Fruit fly (Drosophila melanogaster): ENCODE data around the gene CG43063.

The CG43063 gene

dm6 chr3R:13117711-13118110 lies 31.7 kb downstream of the CG43063 start:
- TF ChIP-seq ovo (GFP tag; optimal IDR thresholded peaks at IDR 0.05) = no peak
- TF ChIP-seq CG12768 (GFP tag; optimal IDR thresholded peaks at IDR 0.05) = no peak
- no peak for TF ChIP-seq cic (GFP tag; optimal IDR thresholded peaks at IDR 0.05)
- TF ChIP-seq CG11617 (GFP tag; optimal IDR thresholded peaks at IDR 0.05) = no peak
- no peak for TF ChIP-seq tj (GFP tag; optimal IDR thresholded peaks at IDR 0.05)

dm6 chr3R:13128932-13129331 lies 42.9 kb downstream of the CG43063 start:
- TF ChIP-seq CG14711 (tag; optimal IDR thresholded peaks at IDR 0.05) = no peak
- no peak for TF ChIP-seq tj (GFP tag; optimal IDR thresholded peaks at IDR 0.05)
- no peak for TF ChIP-seq CG33017 (tag; optimal IDR thresholded peaks at IDR 0.05)
- TF ChIP-seq CG5204 (GFP tag; optimal IDR thresholded peaks at IDR 0.05) = no peak
- no peak for TF ChIP-seq pad (GFP tag; optimal IDR thresholded peaks at IDR 0.05)
- TF ChIP-seq cic (GFP tag; optimal IDR thresholded peaks at IDR 0.05) = no peak
- no peak for TF ChIP-seq Mnt (GFP tag; optimal IDR thresholded peaks at IDR 0.05)
- TF ChIP-seq CG1620 (GFP tag; optimal IDR thresholded peaks at IDR 0.05) = no peak
- TF ChIP-seq ovo (GFP tag; optimal IDR thresholded peaks at IDR 0.05) = no peak
- TF ChIP-seq cnc (optimal IDR thresholded peaks at IDR 0.05) = no peak
- no peak for TF ChIP-seq Hr96 (GFP tag; optimal IDR thresholded peaks at IDR 0.05)
- no peak for TF ChIP-seq Clk (GFP tag; optimal IDR thresholded peaks at IDR 0.05)
- no peak for TF ChIP-seq kay (GFP tag; ENCODE audit: borderline replicate concordance)
- TF ChIP-seq bab1 (GFP tag; optimal IDR thresholded peaks at IDR 0.05) = no peak
- TF ChIP-seq CG11617 (GFP tag; optimal IDR thresholded peaks at IDR 0.05) = no peak
- no peak for TF ChIP-seq toe (GFP tag; optimal IDR thresholded peaks at IDR 0.05)
